Worm (Caenorhabditis elegans) whole organism, mixed stage, embryonic: ENCODE data around the gene C36C9.5.
"Not testable (repeated sequence)": the region's sequence is repeated elsewhere in the genome, so short reads cannot be mapped to it uniquely, and the experiment has no call there.

ENCODE experiments used
- M03D4.4 ChIP-seq: sonication (generic microtip); optimal IDR thresholded peaks from 2 replicates; lab custom pipeline; 2017; ENCODE audit warnings: mild to moderate bottlenecking, missing genetic modification characterization, missing compliant biosample characterization
- bed-3 ChIP-seq: fragments of 200-800 bp; sonication (Bioruptor generic); optimal IDR thresholded peaks from 3 replicates; lab custom pipeline; 2018; ENCODE audit warnings: mild to moderate bottlenecking, missing genetic modification characterization, moderate library complexity, missing compliant biosample characterization
- blmp-1 ChIP-seq: fragments of 150-350 bp; optimal IDR thresholded peaks from 2 replicates; lab custom pipeline; 2014; ENCODE audit warnings: missing biosample characterization, missing genetic modification characterization
- ceh-43 ChIP-seq: fragments of 200-800 bp; sonication (Bioruptor generic); optimal IDR thresholded peaks from 2 replicates; lab custom pipeline; 2018; ENCODE audit warnings: mild to moderate bottlenecking, missing genetic modification characterization, moderate library complexity, missing compliant biosample characterization
- ceh-83 ChIP-seq: fragments of 200-800 bp; sonication (Bioruptor generic); optimal IDR thresholded peaks from 2 replicates; lab custom pipeline; 2018; ENCODE audit warnings: mild to moderate bottlenecking, missing genetic modification characterization, missing compliant biosample characterization
- ces-1 ChIP-seq: fragments of 150-350 bp; optimal IDR thresholded peaks from 2 replicates; lab custom pipeline; 2014; ENCODE audit warnings: missing biosample characterization, missing genetic modification reagents, missing genetic modification characterization
- drap-1 ChIP-seq: fragments of 200-800 bp; sonication (Bioruptor generic); optimal IDR thresholded peaks from 3 replicates; lab custom pipeline; 2018; ENCODE audit warnings: mild to moderate bottlenecking, missing genetic modification characterization, missing compliant biosample characterization
- elt-1 ChIP-seq: sonication (generic microtip); optimal IDR thresholded peaks from 2 replicates; lab custom pipeline; 2017; ENCODE audit warnings: missing genetic modification characterization, mild to moderate bottlenecking, missing compliant biosample characterization, antibody characterized with exemption, moderate library complexity, borderline replicate concordance; ENCODE audit not compliant: insufficient read depth
- hlh-1 ChIP-seq: fragments of 150-350 bp; optimal IDR thresholded peaks from 2 replicates; lab custom pipeline; 2014; ENCODE audit warnings: missing biosample characterization, missing genetic modification reagents, missing genetic modification characterization
- lin-32 ChIP-seq: fragments of 200-800 bp; sonication (Bioruptor generic); optimal IDR thresholded peaks from 2 replicates; lab custom pipeline; 2018; ENCODE audit warnings: mild to moderate bottlenecking, missing genetic modification characterization, missing compliant biosample characterization
- mep-1 ChIP-seq: fragments of 150-350 bp; optimal IDR thresholded peaks from 2 replicates; lab custom pipeline; 2017; ENCODE audit warnings: missing biosample characterization, missing genetic modification reagents, missing genetic modification characterization, inconsistent platforms
- mls-2 ChIP-seq: sonication (generic microtip); optimal IDR thresholded peaks from 2 replicates; lab custom pipeline; 2016; ENCODE audit warnings: mild to moderate bottlenecking, missing genetic modification characterization, moderate library complexity, missing compliant biosample characterization
- nhr-12 ChIP-seq: fragments of 150-350 bp; optimal IDR thresholded peaks from 2 replicates; lab custom pipeline; 2014; ENCODE audit warnings: missing biosample characterization, missing genetic modification characterization
- nhr-2 ChIP-seq: fragments of 150-350 bp; optimal IDR thresholded peaks from 2 replicates; lab custom pipeline; 2014; ENCODE audit warnings: missing biosample characterization, missing genetic modification characterization
- pha-4 ChIP-seq: fragments of 150-350 bp; optimal IDR thresholded peaks from 2 replicates; lab custom pipeline; 2018; ENCODE audit warnings: missing biosample characterization, missing genetic modification reagents, missing genetic modification characterization
- sem-2 ChIP-seq: fragments of 200-800 bp; sonication (Bioruptor generic); optimal IDR thresholded peaks from 2 replicates; lab custom pipeline; 2018; ENCODE audit warnings: mild to moderate bottlenecking, missing genetic modification characterization, missing compliant biosample characterization
- snpc-4 ChIP-seq: fragments of 150-350 bp; optimal IDR thresholded peaks from 2 replicates; lab custom pipeline; 2014; ENCODE audit warnings: missing biosample characterization, missing genetic modification characterization
- sptf-1 ChIP-seq: sonication (generic microtip); optimal IDR thresholded peaks from 2 replicates; lab custom pipeline; 2017; ENCODE audit warnings: mild to moderate bottlenecking, missing genetic modification characterization, moderate library complexity, missing compliant biosample characterization
- tbx-8 ChIP-seq: fragments of 200-800 bp; sonication (Bioruptor generic); optimal IDR thresholded peaks from 2 replicates; lab custom pipeline; 2018; ENCODE audit warnings: mild to moderate bottlenecking, missing genetic modification characterization, moderate library complexity, missing compliant biosample characterization
- unc-39 ChIP-seq: fragments of 150-350 bp; optimal IDR thresholded peaks from 2 replicates; lab custom pipeline; 2014; ENCODE audit warnings: missing biosample characterization, missing genetic modification characterization
- ztf-11 ChIP-seq: fragments of 150-350 bp; optimal IDR thresholded peaks from 2 replicates; lab custom pipeline; 2014; ENCODE audit warnings: missing biosample characterization, missing genetic modification characterization

The C36C9.5 gene

ce11 chrX:1703049-1703448 lies 691 bp downstream of the C36C9.5 start:
- TF ChIP-seq blmp-1 (tag; lab: Kevin White, UChicago): no peak
- no peak for TF ChIP-seq tbx-8 (GFP tag; lab: Kevin White, UChicago)
- TF ChIP-seq mls-2: no peak
- TF ChIP-seq ceh-43 (GFP tag; lab: Kevin White, UChicago): no peak
- TF ChIP-seq pha-4 (tag; lab: Kevin White, UChicago): no peak
- no peak for TF ChIP-seq nhr-2 (tag; lab: Kevin White, UChicago)
- TF ChIP-seq sem-2 (GFP tag; lab: Kevin White, UChicago): no peak

- TF ChIP-seq unc-39 (tag; lab: Kevin White, UChicago) (no peak), blmp-1 (tag; lab: Kevin White, UChicago) (no peak), hlh-1 (tag; lab: Kevin White, UChicago) (no peak), M03D4.4 (tag; lab: Kevin White, UChicago) (no peak), nhr-2 (tag; lab: Kevin White, UChicago) (no peak)
- TF ChIP-seq, all 35 proteins: peak for 0
Observed at ce11 chrX:1698476-1698875, 5.3 kb downstream of the C36C9.5 start.

DNA sequence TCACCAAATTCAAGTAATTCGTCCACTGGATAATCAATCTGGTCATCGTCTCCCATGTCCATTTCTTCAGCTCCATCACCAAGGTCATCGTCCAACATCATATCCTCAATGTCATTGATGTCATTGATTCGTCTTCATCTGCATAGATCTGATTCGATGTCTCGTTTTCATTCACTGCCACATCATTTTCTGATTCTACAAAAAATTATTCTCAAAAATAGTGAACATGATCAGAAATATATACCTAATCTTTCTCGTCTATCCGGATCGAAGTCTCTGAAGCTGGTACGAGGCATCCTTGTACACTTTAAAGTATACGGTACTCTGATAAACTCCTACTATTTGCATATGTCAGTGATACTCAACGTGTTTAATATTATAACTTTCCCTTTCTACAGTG lies 6.9 kb downstream of the C36C9.5 start, which contains the start of gene C36C9.4:
TSS of gene C36C9.4 (minus strand) at position 101 of the 400 bp plus-strand sequence.
- not testable (repeated sequence) for TF ChIP-seq bed-3 (GFP tag; lab: Kevin White, UChicago); elt-1 (tag; lab: Kevin White, UChicago); drap-1 (GFP tag; lab: Kevin White, UChicago)

ce11 chrX:1690894-1691293 lies 12.8 kb downstream of the C36C9.5 start, which contains the start of gene C36C9.6:
C36C9.6 (minus strand) TSS chrX:1690994.
- TF ChIP-seq tbx-8 (GFP tag; lab: Kevin White, UChicago); sptf-1 (tag; lab: Kevin White, UChicago); blmp-1 (tag; lab: Kevin White, UChicago): not testable (repeated sequence)
- TF ChIP-seq, all 35 proteins: peak for 0; not testable (repeated sequence) for 35

ce11 chrX:1689996-1690395 lies 13.7 kb downstream of the C36C9.5 start, which contains the start of gene C36C9.12:
C36C9.12 (minus strand) TSS chrX:1690096.
- not testable (repeated sequence) for TF ChIP-seq mep-1 (tag; lab: Kevin White, UChicago); ceh-83; tbx-8 (GFP tag; lab: Kevin White, UChicago)
- TF ChIP-seq, all 35 proteins: peak for 0; not testable (repeated sequence) for 35

DNA sequence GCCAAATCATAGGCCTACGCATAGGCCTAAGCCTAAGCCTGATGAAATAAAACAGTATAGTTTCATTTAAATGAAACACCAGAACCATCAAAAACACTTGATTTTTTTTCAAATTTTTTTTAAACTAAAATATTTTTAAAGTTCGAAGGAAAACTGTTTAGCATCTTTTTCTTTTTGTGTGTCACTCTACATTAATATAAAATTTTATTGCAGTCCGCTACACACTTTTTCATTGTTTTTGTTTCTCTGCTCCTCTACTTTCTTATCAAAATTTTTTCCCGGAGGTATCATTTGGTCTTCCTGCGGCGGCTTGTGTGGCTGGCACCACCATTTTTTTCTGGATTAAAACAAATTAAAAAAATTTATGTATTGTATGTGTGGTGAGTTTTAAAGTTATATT lies 16.7 kb downstream of the C36C9.5 start, which contains the start of gene C36C9.11:
TSS of gene C36C9.11 (plus strand) at position 301 of the 400 bp plus-strand sequence.
- not testable (repeated sequence) for TF ChIP-seq mep-1 (tag; lab: Kevin White, UChicago); ces-1; drap-1 (GFP tag; lab: Kevin White, UChicago)

- TF ChIP-seq nhr-12 (tag; lab: Kevin White, UChicago) (no peak), lin-32 (GFP tag; lab: Kevin White, UChicago) (no peak), ztf-11 (tag; lab: Kevin White, UChicago) (no peak), mls-2 (no peak)
Observed at ce11 chrX:1682558-1682957, 21.2 kb downstream of the C36C9.5 start, which contains the start of gene meg-4. meg-4 (plus strand) TSS chrX:1682954.

DNA sequence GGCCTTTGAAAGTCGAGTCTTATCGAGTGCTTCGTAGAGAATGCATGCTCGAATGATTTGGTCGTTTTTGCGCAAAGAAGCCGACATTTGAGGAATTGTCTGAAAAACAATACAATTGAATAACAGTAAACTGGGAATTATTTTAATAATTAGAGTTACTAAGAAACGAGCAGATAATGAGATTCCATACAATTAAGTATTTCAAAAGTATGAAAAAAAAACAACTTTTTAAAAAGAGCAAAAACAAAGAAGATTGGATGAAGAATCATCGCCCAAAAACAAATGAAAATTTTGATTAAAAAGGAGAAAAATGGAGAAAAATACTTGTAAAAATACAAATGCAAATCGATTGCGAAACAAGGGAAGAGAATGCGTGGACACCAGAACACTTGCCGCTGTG lies 25.7 kb downstream of the C36C9.5 start, which contains the start of gene fbxa-170:
TSS of gene fbxa-170 (minus strand) at position 101 of the 400 bp plus-strand sequence.
- TF ChIP-seq pha-4 (tag; lab: Kevin White, UChicago): no peak
- no peak for TF ChIP-seq snpc-4 (tag; lab: Kevin White, UChicago)
- no peak for TF ChIP-seq blmp-1 (tag; lab: Kevin White, UChicago)
- no peak for TF ChIP-seq hlh-1 (tag; lab: Kevin White, UChicago)
- no peak for TF ChIP-seq bed-3 (GFP tag; lab: Kevin White, UChicago)
- TF ChIP-seq nhr-12 (tag; lab: Kevin White, UChicago): no peak
